Fruit fly (Drosophila melanogaster) whole organism, pupa: ENCODE results near the gene Or85c.

ENCODE experiments used
- CG10348 ChIP-seq: fragments of 200-800 bp; sonication (Bioruptor generic); IDR thresholded peaks from 2 replicates; pipeline ENCODE4 v1.3.6; 2022; ENCODE audit warnings: missing biosample characterization, missing genetic modification characterization
- CG12605 ChIP-seq: fragments of 200-800 bp; sonication (Bioruptor generic); IDR thresholded peaks from 2 replicates; pipeline ENCODE4 v1.3.6; 2022; ENCODE audit warnings: missing biosample characterization, missing genetic modification characterization
- CG13204 ChIP-seq: fragments of 200-800 bp; sonication (Bioruptor generic); optimal IDR thresholded peaks from 2 replicates; lab custom pipeline; 2018; ENCODE audit warnings: missing biosample characterization, mild to moderate bottlenecking, missing genetic modification characterization, moderate library complexity
- CG14655 ChIP-seq: fragments of 200-800 bp; sonication (Bioruptor generic); optimal IDR thresholded peaks from 3 replicates; lab custom pipeline; 2017; ENCODE audit warnings: mild to moderate bottlenecking, missing biosample characterization, missing genetic modification reagents, missing genetic modification characterization
- CG15710 ChIP-seq: fragments of 200-800 bp; sonication (Bioruptor generic); optimal IDR thresholded peaks from 2 replicates; lab custom pipeline; 2018; ENCODE audit warnings: missing biosample characterization, mild to moderate bottlenecking, missing genetic modification characterization, moderate library complexity
- CG17806 ChIP-seq: fragments of 200-800 bp; sonication (Bioruptor generic); optimal IDR thresholded peaks from 2 replicates; lab custom pipeline; 2018; ENCODE audit warnings: missing biosample characterization, mild to moderate bottlenecking, missing genetic modification characterization, moderate library complexity
- CG32121 ChIP-seq: fragments of 200-800 bp; sonication (Bioruptor generic); IDR thresholded peaks from 2 replicates; pipeline ENCODE4 v1.3.6; 2022; ENCODE audit warnings: missing biosample characterization, missing genetic modification characterization
- CG34367 ChIP-seq: fragments of 200-800 bp; sonication (Bioruptor generic); optimal IDR thresholded peaks from 2 replicates; lab custom pipeline; 2018; ENCODE audit warnings: missing biosample characterization, mild to moderate bottlenecking, missing genetic modification characterization
- CG4496 ChIP-seq: fragments of 200-800 bp; sonication (Bioruptor generic); IDR thresholded peaks from 3 replicates; pipeline ENCODE4 v1.3.6; 2022; ENCODE audit warnings: missing biosample characterization, missing genetic modification characterization
- CG8159 ChIP-seq: fragments of 200-800 bp; sonication (Bioruptor generic); optimal IDR thresholded peaks from 3 replicates; lab custom pipeline; 2018; ENCODE audit warnings: missing biosample characterization, mild to moderate bottlenecking, missing genetic modification characterization, moderate library complexity
- CG8301 ChIP-seq: fragments of 200-800 bp; sonication (Bioruptor generic); optimal IDR thresholded peaks from 2 replicates; lab custom pipeline; 2018; ENCODE audit warnings: missing biosample characterization, mild to moderate bottlenecking, missing genetic modification characterization
- CG9948 ChIP-seq: fragments of 200-800 bp; sonication (Bioruptor generic); optimal IDR thresholded peaks from 2 replicates; lab custom pipeline; 2018; ENCODE audit warnings: missing biosample characterization, mild to moderate bottlenecking, missing genetic modification characterization, moderate library complexity
- D1 ChIP-seq: fragments of 200-800 bp; sonication (Bioruptor generic); optimal IDR thresholded peaks from 2 replicates; lab custom pipeline; 2018; ENCODE audit warnings: missing biosample characterization, mild to moderate bottlenecking, missing genetic modification characterization, moderate library complexity
- EcR ChIP-seq: fragments of 200-800 bp; sonication (Bioruptor generic); optimal IDR thresholded peaks from 3 replicates; lab custom pipeline; 2019; ENCODE audit warnings: missing biosample characterization, missing genetic modification characterization, mild to moderate bottlenecking, moderate library complexity, missing genetic modification reagents
- Ets98B ChIP-seq: fragments of 200-800 bp; sonication (Bioruptor generic); IDR thresholded peaks from 2 replicates; pipeline ENCODE4 v1.3.6; 2022; ENCODE audit warnings: missing biosample characterization, missing genetic modification characterization
- Pif1A ChIP-seq: fragments of 200-800 bp; sonication (Bioruptor generic); optimal IDR thresholded peaks from 3 replicates; lab custom pipeline; 2016; ENCODE audit warnings: missing biosample characterization, missing genetic modification characterization
- Pif1B ChIP-seq: fragments of 200-800 bp; sonication (Bioruptor generic); optimal IDR thresholded peaks from 3 replicates; lab custom pipeline; 2016; ENCODE audit warnings: missing biosample characterization, missing genetic modification characterization
- Snoo ChIP-seq: fragments of 200-800 bp; sonication (Bioruptor generic); optimal IDR thresholded peaks from 3 replicates; lab custom pipeline; 2017; ENCODE audit warnings: missing biosample characterization, mild to moderate bottlenecking, missing genetic modification characterization, inconsistent platforms
- fd96Ca ChIP-seq: fragments of 200-800 bp; sonication (Bioruptor generic); IDR thresholded peaks from 3 replicates; pipeline ENCODE4 v1.3.6; 2022; ENCODE audit warnings: missing biosample characterization, missing genetic modification characterization
- gl ChIP-seq: fragments of 200-800 bp; sonication (Bioruptor generic); optimal IDR thresholded peaks from 2 replicates; lab custom pipeline; 2018; ENCODE audit warnings: missing biosample characterization, mild to moderate bottlenecking, missing genetic modification characterization
- rn ChIP-seq: fragments of 200-800 bp; sonication (Bioruptor generic); IDR thresholded peaks from 2 replicates; pipeline ENCODE4 v1.3.6; 2022; ENCODE audit warnings: missing biosample characterization, missing genetic modification characterization

The Or85c gene

dm6 chr3R:8482881-8483280 is 29.9 kb downstream of the Or85c start:
- TF ChIP-seq CG15710 (peak; percentile 30), CG12605 (GFP tag; lab: Robert Waterston, UW) (no peak), Ets98B (GFP tag; lab: Robert Waterston, UW) (no peak), fd96Ca (GFP tag; lab: Robert Waterston, UW) (peak; percentile 50; the same call in 2 of the 3 replicates), CG34367 (tag; lab: Kevin White, UChicago) (no peak), CG8301 (tag; lab: Kevin White, UChicago) (peak; percentile 20), CG8159 (tag; lab: Kevin White, UChicago) (peak; percentile 43), CG17806 (tag; lab: Kevin White, UChicago) (peak; percentile 17), CG14655 (peak; percentile 42), EcR (GFP tag; lab: Kevin White, UChicago) (no peak), Pif1B (GFP tag; lab: Kevin White, UChicago) (no peak), CG4496 (GFP tag; lab: Robert Waterston, UW) (peak; percentile 64; the same call in 2 of the 3 replicates), CG13204 (GFP tag; lab: Kevin White, UChicago) (peak; percentile 1), Snoo (tag; lab: Kevin White, UChicago) (no peak), CG32121 (GFP tag; lab: Robert Waterston, UW) (0 out of 2 replicates have a peak, but pooled peaks have one; percentile 11), gl (tag; lab: Kevin White, UChicago) (no peak), D1 (no peak), Pif1A (no peak), CG9948 (tag; lab: Kevin White, UChicago) (peak; percentile 19), CG10348 (no peak), rn (GFP tag; lab: Robert Waterston, UW) (no peak)

- TF ChIP-seq CG34367 (tag; lab: Kevin White, UChicago) (no peak), Pif1B (GFP tag; lab: Kevin White, UChicago) (no peak), Snoo (tag; lab: Kevin White, UChicago) (no peak), CG8301 (tag; lab: Kevin White, UChicago) (no peak), CG12605 (GFP tag; lab: Robert Waterston, UW) (no peak), CG14655 (no peak), fd96Ca (GFP tag; lab: Robert Waterston, UW) (0 out of 3 replicates have a peak, but pooled peaks have one; percentile 24), CG32121 (GFP tag; lab: Robert Waterston, UW) (peak; percentile 37), CG10348 (no peak), gl (tag; lab: Kevin White, UChicago) (no peak), Pif1A (no peak), CG13204 (GFP tag; lab: Kevin White, UChicago) (no peak), D1 (no peak), CG4496 (GFP tag; lab: Robert Waterston, UW) (peak; percentile 74; the same call in 2 of the 3 replicates), EcR (GFP tag; lab: Kevin White, UChicago) (no peak), CG9948 (tag; lab: Kevin White, UChicago) (no peak), CG17806 (tag; lab: Kevin White, UChicago) (no peak), rn (GFP tag; lab: Robert Waterston, UW) (no peak), Ets98B (GFP tag; lab: Robert Waterston, UW) (peak; percentile 14; the same call in 1 of the 2 replicates), CG15710 (no peak), CG8159 (tag; lab: Kevin White, UChicago) (no peak)
Observed at dm6 chr3R:8477361-8478007, 35.3 kb downstream of the Or85c start, which contains the start of gene CG45263. Gene CG45263 (minus strand): TSS chr3R:8477617.

dm6 chr3R:8470567-8470966 is 42.3 kb downstream of the Or85c start:
- TF ChIP-seq Pif1A, result peak; percentile 44
- peak; percentile 35 for TF ChIP-seq Pif1B (GFP tag; lab: Kevin White, UChicago)
- no peak for TF ChIP-seq CG10348
- peak; percentile 74 for TF ChIP-seq CG14655
- TF ChIP-seq D1, result no peak
- TF ChIP-seq CG32121 (GFP tag; lab: Robert Waterston, UW), result peak; percentile 60; the same call in 1 of the 2 replicates
- no peak for TF ChIP-seq EcR (GFP tag; lab: Kevin White, UChicago)
- no peak for TF ChIP-seq rn (GFP tag; lab: Robert Waterston, UW)
- TF ChIP-seq CG15710, result peak; percentile 32
- peak; percentile 71 for TF ChIP-seq CG8301 (tag; lab: Kevin White, UChicago)
- TF ChIP-seq CG8159 (tag; lab: Kevin White, UChicago), result peak; percentile 54
- no peak for TF ChIP-seq gl (tag; lab: Kevin White, UChicago)
- TF ChIP-seq CG34367 (tag; lab: Kevin White, UChicago), result peak; percentile 18
- TF ChIP-seq CG9948 (tag; lab: Kevin White, UChicago), result peak; percentile 57
- TF ChIP-seq CG17806 (tag; lab: Kevin White, UChicago), result peak; percentile 56
- TF ChIP-seq CG12605 (GFP tag; lab: Robert Waterston, UW), result peak; percentile 24; the same call in 1 of the 2 replicates
- peak; percentile 25 for TF ChIP-seq Snoo (tag; lab: Kevin White, UChicago)
- peak; percentile 56 for TF ChIP-seq CG4496 (GFP tag; lab: Robert Waterston, UW)
- TF ChIP-seq Ets98B (GFP tag; lab: Robert Waterston, UW), result peak; percentile 50; the same call in 1 of the 2 replicates
- no peak for TF ChIP-seq CG13204 (GFP tag; lab: Kevin White, UChicago)
- TF ChIP-seq fd96Ca (GFP tag; lab: Robert Waterston, UW), result no peak

- TF ChIP-seq Pif1A (peak; percentile 52), gl (tag; lab: Kevin White, UChicago) (no peak), fd96Ca (GFP tag; lab: Robert Waterston, UW) (0 out of 3 replicates have a peak, but pooled peaks have one; percentile 14), CG8301 (tag; lab: Kevin White, UChicago) (peak; percentile 83), rn (GFP tag; lab: Robert Waterston, UW) (no peak), CG10348 (no peak), CG13204 (GFP tag; lab: Kevin White, UChicago) (no peak), CG34367 (tag; lab: Kevin White, UChicago) (peak; percentile 26), CG9948 (tag; lab: Kevin White, UChicago) (peak; percentile 68), CG17806 (tag; lab: Kevin White, UChicago) (peak; percentile 72), Pif1B (GFP tag; lab: Kevin White, UChicago) (peak; percentile 42), Snoo (tag; lab: Kevin White, UChicago) (peak; percentile 44), CG14655 (peak; percentile 82), CG4496 (GFP tag; lab: Robert Waterston, UW) (peak; percentile 70; the same call in 2 of the 3 replicates), CG32121 (GFP tag; lab: Robert Waterston, UW) (peak; percentile 35; the same call in 1 of the 2 replicates), CG15710 (peak; percentile 50), Ets98B (GFP tag; lab: Robert Waterston, UW) (peak; percentile 57), EcR (GFP tag; lab: Kevin White, UChicago) (no peak), CG8159 (tag; lab: Kevin White, UChicago) (peak; percentile 67), D1 (peak; percentile 22), CG12605 (GFP tag; lab: Robert Waterston, UW) (no peak)
- TF ChIP-seq, all 21 proteins: peak for 15
Observed at dm6 chr3R:8469716-8470393, 43.0 kb downstream of the Or85c start.
